Fruit fly (Drosophila melanogaster) whole organism, embryonic: Measurements from ENCODE around the gene bmm.

Source experiments
- Ada2b ChIP-seq: fragments of 200-800 bp; sonication (Bioruptor generic); IDR thresholded peaks from 2 replicates; pipeline ENCODE4 v1.3.6; 2022; ENCODE audit warnings: missing biosample characterization, missing genetic modification characterization
- Blimp-1 ChIP-seq: fragments of 200-800 bp; sonication (Bioruptor generic); optimal IDR thresholded peaks from 3 replicates; lab custom pipeline; 2018; ENCODE audit warnings: missing biosample characterization, missing genetic modification characterization, mild to moderate bottlenecking, moderate library complexity, missing genetic modification reagents
- CG10267 ChIP-seq: fragments of 200-800 bp; sonication (Bioruptor generic); optimal IDR thresholded peaks from 2 replicates; lab custom pipeline; 2018; ENCODE audit warnings: missing biosample characterization, mild to moderate bottlenecking, missing genetic modification characterization, moderate library complexity
- CG10274 ChIP-seq: fragments of 200-800 bp; sonication (Bioruptor generic); optimal IDR thresholded peaks from 3 replicates; lab custom pipeline; 2017; ENCODE audit warnings: missing biosample characterization, mild to moderate bottlenecking, missing genetic modification characterization
- CG10431 ChIP-seq: fragments of 200-800 bp; sonication (Bioruptor generic); optimal IDR thresholded peaks from 3 replicates; lab custom pipeline; 2018; ENCODE audit warnings: missing biosample characterization, mild to moderate bottlenecking, missing genetic modification characterization
- CG12155 ChIP-seq: fragments of 200-800 bp; sonication (Bioruptor generic); optimal IDR thresholded peaks from 3 replicates; lab custom pipeline; 2016; ENCODE audit warnings: missing biosample characterization, missing genetic modification characterization
- CG12744 ChIP-seq: fragments of 200-800 bp; sonication (Bioruptor generic); optimal IDR thresholded peaks from 2 replicates; lab custom pipeline; 2016; ENCODE audit warnings: missing biosample characterization, missing genetic modification characterization
- CG13894 ChIP-seq: fragments of 200-800 bp; sonication (Bioruptor generic); optimal IDR thresholded peaks from 3 replicates; lab custom pipeline; 2018; ENCODE audit warnings: missing biosample characterization, mild to moderate bottlenecking, missing genetic modification characterization, moderate library complexity
- CG15073 ChIP-seq: fragments of 200-800 bp; sonication (Bioruptor generic); optimal IDR thresholded peaks from 2 replicates; lab custom pipeline; 2016; ENCODE audit warnings: missing biosample characterization, missing genetic modification characterization
- CG2875 ChIP-seq: fragments of 200-800 bp; sonication (Bioruptor generic); optimal IDR thresholded peaks from 2 replicates; lab custom pipeline; 2017; ENCODE audit warnings: missing biosample characterization, mild to moderate bottlenecking, missing genetic modification characterization, missing genetic modification reagents
- CG2889 ChIP-seq: fragments of 200-800 bp; sonication (Bioruptor generic); IDR thresholded peaks from 3 replicates; pipeline ENCODE4 v1.3.6; 2022; ENCODE audit warnings: missing biosample characterization, missing genetic modification characterization
- CG32532 ChIP-seq: fragments of 200-800 bp; sonication (Bioruptor generic); IDR thresholded peaks from 2 replicates; pipeline ENCODE4 v1.3.6; 2022; ENCODE audit warnings: missing biosample characterization, missing genetic modification characterization
- CG34376 ChIP-seq: fragments of 200-800 bp; sonication (Bioruptor generic); optimal IDR thresholded peaks from 2 replicates; lab custom pipeline; 2018; ENCODE audit warnings: missing biosample characterization, mild to moderate bottlenecking, missing genetic modification characterization
- CG34422 ChIP-seq: fragments of 200-800 bp; sonication (Bioruptor generic); IDR thresholded peaks from 3 replicates; pipeline ENCODE4 v1.3.6; 2022; ENCODE audit warnings: missing biosample characterization, missing genetic modification characterization
- CG3847 ChIP-seq: fragments of 200-800 bp; sonication (Bioruptor generic); IDR thresholded peaks from 2 replicates; pipeline ENCODE4 v1.3.6; 2022; ENCODE audit warnings: missing biosample characterization, missing genetic modification characterization
- CG42726 ChIP-seq: fragments of 200-800 bp; sonication (Bioruptor generic); IDR thresholded peaks from 2 replicates; pipeline ENCODE4 v1.3.6; 2022; ENCODE audit warnings: missing biosample characterization, missing genetic modification characterization; ENCODE audit not compliant: partially characterized antibody
- CG4360 ChIP-seq: fragments of 200-800 bp; sonication (Bioruptor generic); IDR thresholded peaks from 2 replicates; pipeline ENCODE4 v1.3.6; 2022; ENCODE audit warnings: missing biosample characterization, missing genetic modification characterization
- CG4730 ChIP-seq: fragments of 200-800 bp; sonication (Bioruptor generic); IDR thresholded peaks from 2 replicates; pipeline ENCODE4 v1.3.6; 2022; ENCODE audit warnings: missing biosample characterization, missing genetic modification characterization
- CG4854 ChIP-seq: fragments of 200-800 bp; sonication (Bioruptor generic); optimal IDR thresholded peaks from 2 replicates; lab custom pipeline; 2016; ENCODE audit warnings: missing biosample characterization, missing genetic modification characterization, inconsistent platforms
- CkIIα-i1 ChIP-seq: fragments of 200-800 bp; sonication (Bioruptor generic); IDR thresholded peaks from 2 replicates; pipeline ENCODE4 v1.3.6; 2022; ENCODE audit warnings: missing biosample characterization, missing genetic modification characterization
- Dad ChIP-seq: fragments of 200-800 bp; sonication (Bioruptor generic); optimal IDR thresholded peaks from 3 replicates; lab custom pipeline; 2016; ENCODE audit warnings: missing biosample characterization, missing genetic modification characterization
- Dbx ChIP-seq: fragments of 200-800 bp; sonication (Bioruptor generic); IDR thresholded peaks from 3 replicates; pipeline ENCODE4 v1.3.6; 2022; ENCODE audit warnings: missing biosample characterization, missing genetic modification characterization
- Drgx ChIP-seq: fragments of 200-800 bp; sonication (Bioruptor generic); IDR thresholded peaks from 2 replicates; pipeline ENCODE4 v1.3.6; 2022; ENCODE audit warnings: missing biosample characterization, missing genetic modification characterization
- Fer1 ChIP-seq: fragments of 200-800 bp; sonication (Bioruptor generic); optimal IDR thresholded peaks from 2 replicates; lab custom pipeline; 2017; ENCODE audit warnings: missing biosample characterization, mild to moderate bottlenecking, missing genetic modification characterization
- Hmr ChIP-seq: fragments of 200-800 bp; sonication (Bioruptor generic); optimal IDR thresholded peaks from 3 replicates; lab custom pipeline; 2017; ENCODE audit warnings: mild to moderate bottlenecking, missing biosample characterization, missing genetic modification reagents, missing genetic modification characterization
- Hr51 ChIP-seq, 2 experiments: fragments of 200-800 bp; sonication (Bioruptor generic); optimal IDR thresholded peaks; 2 replicates in 1 of 2; 3 replicates in 1 of 2; lab custom pipeline; 2016 to 2018; ENCODE audit warnings: missing biosample characterization in 2 of 2, missing genetic modification characterization in 2 of 2, mild to moderate bottlenecking in 1 of 2, moderate library complexity in 1 of 2
- MBD-R2 ChIP-seq: fragments of 200-800 bp; sonication (Bioruptor generic); IDR thresholded peaks from 2 replicates; pipeline ENCODE4 v1.3.6; 2022; ENCODE audit warnings: missing biosample characterization, missing genetic modification characterization
- NfI ChIP-seq: fragments of 200-800 bp; sonication (Bioruptor generic); optimal IDR thresholded peaks from 3 replicates; lab custom pipeline; 2018; ENCODE audit warnings: missing biosample characterization, mild to moderate bottlenecking, missing genetic modification characterization, moderate library complexity
- Poxn ChIP-seq: fragments of 200-800 bp; sonication (Bioruptor generic); IDR thresholded peaks from 2 replicates; pipeline ENCODE4 v1.3.6; 2022; ENCODE audit warnings: missing biosample characterization, missing genetic modification characterization
- Rfx ChIP-seq: fragments of 200-800 bp; sonication (Bioruptor generic); IDR thresholded peaks from 2 replicates; pipeline ENCODE4 v1.3.6; 2022; ENCODE audit warnings: missing biosample characterization, missing genetic modification characterization
- Six4 ChIP-seq: fragments of 200-800 bp; sonication (Bioruptor generic); optimal IDR thresholded peaks from 2 replicates; lab custom pipeline; 2016; ENCODE audit warnings: missing biosample characterization, missing genetic modification characterization
- Tbp ChIP-seq: fragments of >200 bp; optimal IDR thresholded peaks from 2 replicates; lab custom pipeline; 2018; ENCODE audit warnings: missing biosample characterization, missing genetic modification characterization
- ab ChIP-seq: fragments of 200-800 bp; sonication (Bioruptor generic); optimal IDR thresholded peaks from 2 replicates; lab custom pipeline; 2016; ENCODE audit warnings: missing biosample characterization, missing genetic modification characterization
- abd-A ChIP-seq: fragments of 200-800 bp; sonication (Bioruptor generic); optimal IDR thresholded peaks from 3 replicates; lab custom pipeline; 2019; ENCODE audit warnings: missing biosample characterization, mild to moderate bottlenecking, missing genetic modification characterization, moderate library complexity
- al ChIP-seq: fragments of 200-800 bp; sonication (Bioruptor generic); IDR thresholded peaks from 2 replicates; pipeline ENCODE4 v1.3.6; 2022; ENCODE audit warnings: missing biosample characterization, missing genetic modification characterization
- amos ChIP-seq: fragments of 200-800 bp; sonication (Bioruptor generic); IDR thresholded peaks from 2 replicates; pipeline ENCODE4 v1.3.6; 2022; ENCODE audit warnings: missing biosample characterization, missing genetic modification characterization; ENCODE audit not compliant: partially characterized antibody
- ap ChIP-seq: fragments of 200-800 bp; sonication (Bioruptor generic); IDR thresholded peaks from 2 replicates; pipeline ENCODE4 v1.3.6; 2022; ENCODE audit warnings: missing biosample characterization, missing genetic modification characterization
- cad ChIP-seq: fragments of >200 bp; optimal IDR thresholded peaks from 2 replicates; lab custom pipeline; 2017; ENCODE audit warnings: missing biosample characterization, missing genetic modification characterization
- dm ChIP-seq: fragments of 200-800 bp; sonication (Bioruptor generic); optimal IDR thresholded peaks from 3 replicates; lab custom pipeline; 2016; ENCODE audit warnings: missing biosample characterization, missing genetic modification characterization
- ems ChIP-seq: fragments of 200-800 bp; sonication (Bioruptor generic); optimal IDR thresholded peaks from 3 replicates; lab custom pipeline; 2016; ENCODE audit warnings: missing biosample characterization, missing genetic modification characterization
- eyg ChIP-seq: fragments of 200-800 bp; sonication (Bioruptor generic); optimal IDR thresholded peaks from 3 replicates; lab custom pipeline; 2016; ENCODE audit warnings: missing biosample characterization, missing genetic modification characterization
- fd96Cb ChIP-seq: fragments of 200-800 bp; sonication (Bioruptor generic); optimal IDR thresholded peaks from 2 replicates; lab custom pipeline; 2018; ENCODE audit warnings: missing biosample characterization, mild to moderate bottlenecking, missing genetic modification characterization, moderate library complexity
- gce ChIP-seq: fragments of 200-800 bp; sonication (Bioruptor generic); IDR thresholded peaks from 3 replicates; pipeline ENCODE4 v1.3.6; 2022; ENCODE audit warnings: missing biosample characterization, missing genetic modification characterization
- gsb-n ChIP-seq: fragments of 200-800 bp; sonication (Bioruptor generic); optimal IDR thresholded peaks from 3 replicates; lab custom pipeline; 2018; ENCODE audit warnings: missing biosample characterization, mild to moderate bottlenecking, missing genetic modification characterization
- hb ChIP-seq: fragments of 200-800 bp; sonication (Bioruptor generic); IDR thresholded peaks from 3 replicates; pipeline ENCODE4 v1.3.6; 2022; ENCODE audit warnings: missing biosample characterization, missing genetic modification characterization; ENCODE audit not compliant: partially characterized antibody
- knrl ChIP-seq: fragments of 200-800 bp; sonication (Bioruptor generic); IDR thresholded peaks from 3 replicates; pipeline ENCODE4 v1.3.6; 2022; ENCODE audit warnings: missing biosample characterization, missing genetic modification characterization; ENCODE audit not compliant: partially characterized antibody
- nau ChIP-seq: fragments of 200-800 bp; sonication (Bioruptor generic); optimal IDR thresholded peaks from 3 replicates; lab custom pipeline; 2017; ENCODE audit warnings: missing biosample characterization, mild to moderate bottlenecking, missing genetic modification characterization, missing genetic modification reagents
- sens ChIP-seq: fragments of 200-800 bp; sonication (Bioruptor generic); peaks from one replicate; lab custom pipeline; 2016; ENCODE audit warnings: missing biosample characterization, missing genetic modification characterization
- stc ChIP-seq: fragments of 200-800 bp; sonication (Bioruptor generic); IDR thresholded peaks from 2 replicates; pipeline ENCODE4 v1.3.6; 2022; ENCODE audit warnings: missing biosample characterization, missing genetic modification characterization
- z ChIP-seq: fragments of 200-800 bp; sonication (Bioruptor generic); IDR thresholded peaks from 3 replicates; pipeline ENCODE4 v1.3.6; 2022; ENCODE audit warnings: missing biosample characterization, missing genetic modification characterization

Gene bmm

DNA sequence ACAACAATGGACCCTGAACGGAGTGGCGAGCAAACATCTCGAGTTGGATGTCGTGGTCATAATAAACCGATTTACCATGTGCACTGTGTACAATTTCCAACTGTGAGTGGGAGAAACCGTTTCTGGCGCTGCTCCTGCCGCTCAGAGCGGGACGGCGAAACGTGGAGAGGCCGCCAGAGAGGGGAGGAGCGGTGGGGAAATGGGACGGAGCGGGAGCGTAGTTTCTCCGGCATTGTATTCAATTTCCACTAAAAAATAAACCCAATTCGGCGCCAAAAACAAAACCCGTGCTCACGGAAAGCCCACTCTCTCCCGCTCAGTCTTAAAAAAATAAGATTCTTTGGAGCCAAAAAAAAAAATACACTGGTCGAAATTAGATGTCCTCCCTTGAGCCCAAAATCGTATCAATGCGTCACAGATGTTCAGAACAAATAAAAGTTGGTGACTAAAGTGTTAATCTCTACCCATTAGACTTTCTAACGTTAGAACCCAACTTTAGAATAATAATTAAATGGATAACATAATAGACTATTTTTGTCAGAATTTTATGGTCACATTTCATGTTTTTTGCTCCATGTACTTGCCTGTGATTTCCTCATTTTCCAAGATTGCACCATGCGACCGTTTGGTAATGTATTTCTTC lies 26.1 kb downstream of the bmm start (continued):
- TF ChIP-seq CG10274 (GFP tag; lab: Kevin White, UChicago) = peak; percentile 31
- no peak; the same call in 1 of the 2 replicates for TF ChIP-seq amos (GFP tag; lab: Robert Waterston, UW)
- TF ChIP-seq Hmr (GFP tag; lab: Kevin White, UChicago) = peak; percentile 72
- peak; percentile 96 for TF ChIP-seq sens (GFP tag; lab: Kevin White, UChicago)
- no peak for TF ChIP-seq cad
- no peak for TF ChIP-seq CG13894
- peak; percentile 50 for TF ChIP-seq CG10267 (tag; lab: Kevin White, UChicago)
- no peak for TF ChIP-seq hb (GFP tag; lab: Robert Waterston, UW)
- peak; percentile 39; the same call in 1 of the 3 replicates for TF ChIP-seq gce
- TF ChIP-seq MBD-R2 (GFP tag; lab: Robert Waterston, UW) = no peak; the same call in 1 of the 2 replicates
- peak; percentile 62 for TF ChIP-seq Six4 (GFP tag; lab: Kevin White, UChicago)
- TF ChIP-seq Dad (GFP tag; lab: Kevin White, UChicago) = peak; percentile 42
- TF ChIP-seq CG10431 (GFP tag; lab: Kevin White, UChicago) = peak; percentile 29
- peak; percentile 68 for TF ChIP-seq Fer1 (GFP tag; lab: Kevin White, UChicago)
- peak; percentile 36; the same call in 1 of the 2 replicates for TF ChIP-seq CG4730
- TF ChIP-seq CG15073 (GFP tag; lab: Kevin White, UChicago) = peak; percentile 13
- TF ChIP-seq fd96Cb (tag; lab: Kevin White, UChicago) = peak; percentile 71
- TF ChIP-seq Rfx = peak; percentile 62
- no peak for TF ChIP-seq CG4360 (GFP tag; lab: Robert Waterston, UW)
- TF ChIP-seq dm (GFP tag; lab: Kevin White, UChicago) = peak; percentile 34
- TF ChIP-seq CG34422 = peak; percentile 48; the same call in 1 of the 3 replicates
- TF ChIP-seq Blimp-1 (GFP tag; lab: Kevin White, UChicago) = peak; percentile 75
- TF ChIP-seq Hr51 (GFP tag; optimal IDR thresholded peaks at IDR 0.05; lab: Kevin White, UChicago) = peak; percentile 44 to 86
- TF ChIP-seq CG2875 = peak; percentile 58
- TF ChIP-seq CG12744 (GFP tag; lab: Kevin White, UChicago) = peak; percentile 14
- peak; percentile 70 for TF ChIP-seq gsb-n (tag; lab: Kevin White, UChicago)
- TF ChIP-seq NfI (GFP tag; lab: Kevin White, UChicago) = peak; percentile 58
- peak; percentile 61; the same call in 1 of the 2 replicates for TF ChIP-seq ap (GFP tag; lab: Robert Waterston, UW)
- peak; percentile 90 for TF ChIP-seq z (GFP tag; lab: Robert Waterston, UW)
- no peak for TF ChIP-seq CG2889 (GFP tag; lab: Robert Waterston, UW)
- peak; percentile 66; the same call in 1 of the 2 replicates for TF ChIP-seq CG32532 (GFP tag; lab: Robert Waterston, UW)
- peak; percentile 69 for TF ChIP-seq CG12155 (GFP tag; lab: Kevin White, UChicago)
- TF ChIP-seq stc (GFP tag; lab: Robert Waterston, UW) = peak; percentile 73
- no peak for TF ChIP-seq eyg (GFP tag; lab: Kevin White, UChicago)
- TF ChIP-seq Drgx (GFP tag; lab: Robert Waterston, UW) = peak; percentile 64; the same call in 1 of the 2 replicates
- TF ChIP-seq al = no peak
- no peak for TF ChIP-seq knrl (GFP tag; lab: Robert Waterston, UW)
- no peak for TF ChIP-seq CG34376 (GFP tag; lab: Kevin White, UChicago)
- no peak for TF ChIP-seq abd-A (tag; lab: Kevin White, UChicago)
- peak; percentile 28; the same call in 1 of the 2 replicates for TF ChIP-seq CG3847 (GFP tag; lab: Robert Waterston, UW)
- peak; percentile 50 for TF ChIP-seq nau (GFP tag; lab: Kevin White, UChicago)
- TF ChIP-seq ems (GFP tag; lab: Kevin White, UChicago) = peak; percentile 63
- TF ChIP-seq CkIIα-i1 (GFP tag; lab: Robert Waterston, UW) = no peak
- no peak for TF ChIP-seq Tbp (GFP tag; lab: Kevin White, UChicago)
- no peak for TF ChIP-seq Poxn (GFP tag; lab: Robert Waterston, UW)
- peak; percentile 60; the same call in 2 of the 3 replicates for TF ChIP-seq Dbx
- peak; percentile 40; the same call in 1 of the 2 replicates for TF ChIP-seq Ada2b (GFP tag; lab: Robert Waterston, UW)
- TF ChIP-seq ab (GFP tag; lab: Kevin White, UChicago) = peak; percentile 66
- TF ChIP-seq CG4854 (GFP tag; lab: Kevin White, UChicago) = peak; percentile 44
- TF ChIP-seq CG42726 = 0 out of 2 replicates have a peak, but pooled peaks have one; percentile 28
